Fruit fly (Drosophila melanogaster): ENCODE data around the gene CG18766.

DNA sequence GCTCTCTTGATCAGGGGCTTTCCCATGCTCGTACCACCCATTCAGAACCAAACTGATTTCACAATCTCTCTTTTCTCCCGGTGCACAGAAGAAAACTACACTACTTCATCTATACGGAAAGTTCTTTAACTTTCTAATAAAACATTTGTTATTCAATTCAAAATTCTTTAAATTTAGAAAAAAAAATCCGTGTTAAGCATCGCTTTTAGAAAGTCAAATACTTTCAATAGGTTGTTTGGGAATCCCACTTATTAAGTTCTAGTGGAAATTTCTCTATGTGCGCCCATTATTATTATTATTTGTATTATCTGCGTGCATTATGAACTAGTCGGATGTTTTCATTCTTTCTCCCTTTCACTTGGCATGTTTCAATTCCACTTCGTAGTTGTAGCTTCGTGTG, 52.0 kb downstream of the CG18766 start:
- TF ChIP-seq Gug (GFP tag; IDR thresholded peaks at IDR 0.05): peak; percentile 62
- peak; percentile 20 for TF ChIP-seq OdsH (GFP tag; optimal IDR thresholded peaks at IDR 0.05)
- TF ChIP-seq CG11902 (GFP tag; optimal IDR thresholded peaks at IDR 0.05): no peak
- peak; percentile 35 for TF ChIP-seq pdm3 (GFP tag; optimal IDR thresholded peaks at IDR 0.05)
- peak; percentile 8 for TF ChIP-seq CG10669 (GFP tag; optimal IDR thresholded peaks at IDR 0.05)
- TF ChIP-seq Sox102F (GFP tag; optimal IDR thresholded peaks at IDR 0.05): no peak
- TF ChIP-seq Lpt (GFP tag; optimal IDR thresholded peaks at IDR 0.05): no peak
- TF ChIP-seq acj6 (GFP tag; optimal IDR thresholded peaks at IDR 0.05): no peak

Measured in whole organism, prepupa.